Fruit fly (Drosophila melanogaster) whole organism, adult: Measurements from ENCODE around the gene CG17780.

Source experiments
- CG11617 ChIP-seq: fragments of 200-800 bp; sonication (Bioruptor generic); optimal IDR thresholded peaks from 2 replicates; lab custom pipeline; 2017; ENCODE audit warnings: mild to moderate bottlenecking, missing biosample characterization, missing genetic modification reagents, missing genetic modification characterization
- CG12768 ChIP-seq: fragments of 200-800 bp; sonication (Bioruptor generic); optimal IDR thresholded peaks from 2 replicates; lab custom pipeline; 2017; ENCODE audit warnings: missing biosample characterization, missing genetic modification characterization, mild to moderate bottlenecking, moderate library complexity, missing genetic modification reagents
- CG14711 ChIP-seq: fragments of 200-800 bp; sonication (Bioruptor generic); optimal IDR thresholded peaks from 2 replicates; lab custom pipeline; 2018; ENCODE audit warnings: missing biosample characterization, mild to moderate bottlenecking, missing genetic modification characterization, moderate library complexity
- CG1620 ChIP-seq: fragments of 200-800 bp; sonication (Bioruptor generic); optimal IDR thresholded peaks from 2 replicates; lab custom pipeline; 2016; ENCODE audit warnings: missing biosample characterization, missing genetic modification characterization
- CG33017 ChIP-seq: fragments of 200-800 bp; sonication (Bioruptor generic); optimal IDR thresholded peaks from 2 replicates; lab custom pipeline; 2018; ENCODE audit warnings: missing biosample characterization, mild to moderate bottlenecking, missing genetic modification characterization, moderate library complexity
- CG5204 ChIP-seq: fragments of 200-800 bp; sonication (Bioruptor generic); optimal IDR thresholded peaks from 2 replicates; lab custom pipeline; 2016; ENCODE audit warnings: missing biosample characterization, missing genetic modification characterization
- CG7045 ChIP-seq: fragments of 200-800 bp; sonication (Bioruptor generic); optimal IDR thresholded peaks from 2 replicates; lab custom pipeline; 2017; ENCODE audit warnings: missing biosample characterization, mild to moderate bottlenecking, missing genetic modification characterization
- CG7101 ChIP-seq: fragments of 200-800 bp; sonication (Bioruptor generic); optimal IDR thresholded peaks from 2 replicates; lab custom pipeline; 2018; ENCODE audit warnings: missing biosample characterization, mild to moderate bottlenecking, missing genetic modification characterization, moderate library complexity
- Clk ChIP-seq: fragments of 200-800 bp; sonication (Bioruptor generic); optimal IDR thresholded peaks from 2 replicates; lab custom pipeline; 2017; ENCODE audit warnings: missing biosample characterization, missing genetic modification characterization
- Crg-1 ChIP-seq: fragments of 200-800 bp; sonication (Bioruptor generic); optimal IDR thresholded peaks from 2 replicates; lab custom pipeline; 2016; ENCODE audit warnings: missing biosample characterization, missing genetic modification characterization
- Hr96 ChIP-seq: fragments of 200-800 bp; sonication (Bioruptor generic); optimal IDR thresholded peaks from 2 replicates; lab custom pipeline; 2016; ENCODE audit warnings: missing biosample characterization, missing genetic modification characterization
- Mnt ChIP-seq: fragments of 200-800 bp; sonication (Bioruptor generic); optimal IDR thresholded peaks from 2 replicates; lab custom pipeline; 2016; ENCODE audit warnings: missing biosample characterization, mild to moderate bottlenecking, missing genetic modification characterization
- bab1 ChIP-seq: fragments of 200-800 bp; sonication (Bioruptor generic); optimal IDR thresholded peaks from 3 replicates; lab custom pipeline; 2019; ENCODE audit warnings: missing biosample characterization, mild to moderate bottlenecking, missing genetic modification characterization, moderate library complexity
- cic ChIP-seq: fragments of 200-800 bp; sonication (Bioruptor generic); optimal IDR thresholded peaks from 2 replicates; lab custom pipeline; 2017; ENCODE audit warnings: missing biosample characterization, mild to moderate bottlenecking, missing genetic modification characterization, moderate library complexity
- cnc ChIP-seq, 2 experiments: fragments of >200 bp; optimal IDR thresholded peaks; 2 replicates each; lab custom pipeline; 2017
- kay ChIP-seq: fragments of 200-800 bp; sonication (Bioruptor generic); peaks from one replicate; lab custom pipeline; 2016; ENCODE audit warnings: missing biosample characterization, missing genetic modification characterization, borderline replicate concordance
- ovo ChIP-seq: fragments of 200-800 bp; sonication (Bioruptor generic); optimal IDR thresholded peaks from 2 replicates; lab custom pipeline; 2016; ENCODE audit warnings: missing biosample characterization, missing genetic modification characterization
- pad ChIP-seq: fragments of 200-800 bp; sonication (Bioruptor generic); optimal IDR thresholded peaks from 3 replicates; lab custom pipeline; 2017; ENCODE audit warnings: missing biosample characterization, missing genetic modification characterization, mild to moderate bottlenecking, moderate library complexity, missing genetic modification reagents
- tj ChIP-seq: fragments of 200-800 bp; sonication (Bioruptor generic); optimal IDR thresholded peaks from 3 replicates; lab custom pipeline; 2017; ENCODE audit warnings: missing biosample characterization, mild to moderate bottlenecking, missing genetic modification characterization, moderate library complexity
- toe ChIP-seq: fragments of 200-800 bp; sonication (Bioruptor generic); optimal IDR thresholded peaks from 2 replicates; lab custom pipeline; 2016; ENCODE audit warnings: missing biosample characterization, missing genetic modification characterization

CG17780 gene

DNA sequence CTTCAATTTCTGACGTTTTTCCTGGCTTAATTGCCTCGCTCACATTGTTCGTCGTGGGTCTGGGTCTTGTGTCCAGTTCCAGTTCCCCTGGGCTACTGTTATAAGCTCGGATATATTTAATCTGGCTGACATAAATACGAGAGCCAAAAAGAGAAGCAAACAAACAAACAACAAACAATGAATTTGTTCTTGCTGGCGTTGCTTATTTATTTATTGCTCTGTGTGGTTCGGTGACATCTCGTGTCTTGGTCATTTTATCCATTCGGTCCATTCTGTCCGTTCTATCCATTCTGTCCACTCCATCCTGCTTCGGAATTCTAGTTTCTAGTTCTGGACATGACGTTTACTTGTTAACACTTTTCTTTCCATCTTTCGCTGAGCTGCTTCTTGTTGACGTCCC is at the start of gene CG17780:
Gene CG17780, minus strand, starts transcription at position 101 of the 400 bp plus-strand sequence.
- TF ChIP-seq CG33017 (tag; lab: Kevin White, UChicago) (no peak), ovo (GFP tag; lab: Kevin White, UChicago) (no peak), kay (GFP tag; lab: Kevin White, UChicago) (no peak), CG7045 (GFP tag; lab: Kevin White, UChicago) (no peak), Clk (GFP tag; lab: Kevin White, UChicago) (no peak), CG12768 (GFP tag; lab: Kevin White, UChicago) (no peak), CG5204 (GFP tag; lab: Kevin White, UChicago) (no peak), CG7101 (tag; lab: Kevin White, UChicago) (no peak)

DNA sequence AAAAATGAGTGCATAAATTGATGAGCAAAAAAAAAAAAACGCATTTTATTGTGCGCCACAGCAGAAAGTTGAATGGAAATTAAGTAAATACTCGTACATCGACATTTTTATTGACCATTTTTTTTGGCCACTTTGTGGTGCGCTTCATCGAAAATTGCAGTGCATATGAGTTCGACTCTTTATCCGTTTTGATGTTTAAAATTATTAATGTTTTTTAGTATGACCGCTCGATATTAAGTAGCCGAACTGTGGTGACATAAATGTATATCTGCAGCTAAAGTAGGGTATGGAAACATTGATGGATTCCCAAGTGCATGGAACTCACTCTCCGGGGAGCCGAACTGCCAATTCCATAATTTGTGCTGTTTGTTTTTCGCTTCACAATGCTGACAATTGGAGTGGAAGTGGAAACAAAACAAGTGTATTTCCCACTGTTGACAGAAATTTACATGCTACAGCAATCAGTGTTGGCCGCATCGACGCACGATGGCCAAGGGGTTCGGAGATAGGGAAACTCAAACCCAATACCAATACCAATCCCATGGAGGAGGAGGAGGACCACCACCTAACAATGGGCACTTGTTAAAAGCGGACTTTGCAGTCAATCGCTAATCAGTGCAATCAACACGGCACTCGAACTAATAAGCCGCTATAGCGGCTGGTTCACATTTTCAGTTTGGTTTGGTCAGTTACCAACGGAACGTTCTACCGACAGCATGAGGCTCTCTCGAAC is 7.5 kb upstream of the CG17780 start, which contains the start of gene CG13616:
Gene CG13616, plus strand, starts transcription at position 683 of the 733 bp plus-strand sequence.
- TF ChIP-seq CG33017 (tag; lab: Kevin White, UChicago) (no peak), tj (peak; percentile 50)

DNA sequence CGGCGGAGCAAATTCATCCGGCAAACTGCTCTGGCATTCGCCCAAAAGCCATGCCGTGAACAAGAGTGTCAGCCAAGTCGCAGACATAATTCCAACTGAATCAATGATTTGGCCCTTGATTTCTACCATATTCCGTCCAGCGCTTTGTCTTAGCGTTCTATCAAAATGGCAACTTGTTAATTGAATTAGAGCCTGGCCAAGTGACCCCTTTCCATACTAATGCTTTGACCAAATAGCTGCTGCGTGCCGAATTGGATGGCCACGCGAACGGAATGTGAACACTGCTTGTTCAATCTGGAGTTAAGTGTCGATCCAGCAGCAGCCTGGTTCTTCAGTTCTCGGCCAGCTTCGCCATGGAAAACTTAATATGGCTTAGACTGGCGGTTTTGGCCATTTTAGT is 5.4 kb upstream of the CG17780 start, which contains the start of the genes CG5768 and CG13615:
Gene CG5768, minus strand, starts transcription at position 101 of the 400 bp plus-strand sequence.
Gene CG13615, plus strand, starts transcription at position 280 of the 400 bp plus-strand sequence.
- TF ChIP-seq pad (GFP tag; lab: Kevin White, UChicago) (no peak), Clk (GFP tag; lab: Kevin White, UChicago) (no peak), CG7101 (tag; lab: Kevin White, UChicago) (no peak), CG33017 (tag; lab: Kevin White, UChicago) (no peak), bab1 (no peak), CG12768 (GFP tag; lab: Kevin White, UChicago) (no peak), ovo (GFP tag; lab: Kevin White, UChicago) (no peak), CG5204 (GFP tag; lab: Kevin White, UChicago) (no peak), tj (no peak), cic (no peak), cnc (optimal IDR thresholded peaks at IDR 0.05; lab: Kevin White, UChicago) (no peak), Mnt (GFP tag; lab: Kevin White, UChicago) (no peak), CG11617 (no peak), CG1620 (GFP tag; lab: Kevin White, UChicago) (no peak), Hr96 (GFP tag; lab: Kevin White, UChicago) (no peak), Crg-1 (GFP tag; lab: Kevin White, UChicago) (no peak), toe (GFP tag; lab: Kevin White, UChicago) (no peak), kay (GFP tag; lab: Kevin White, UChicago) (no peak), CG7045 (GFP tag; lab: Kevin White, UChicago) (no peak), CG14711 (no peak)

DNA sequence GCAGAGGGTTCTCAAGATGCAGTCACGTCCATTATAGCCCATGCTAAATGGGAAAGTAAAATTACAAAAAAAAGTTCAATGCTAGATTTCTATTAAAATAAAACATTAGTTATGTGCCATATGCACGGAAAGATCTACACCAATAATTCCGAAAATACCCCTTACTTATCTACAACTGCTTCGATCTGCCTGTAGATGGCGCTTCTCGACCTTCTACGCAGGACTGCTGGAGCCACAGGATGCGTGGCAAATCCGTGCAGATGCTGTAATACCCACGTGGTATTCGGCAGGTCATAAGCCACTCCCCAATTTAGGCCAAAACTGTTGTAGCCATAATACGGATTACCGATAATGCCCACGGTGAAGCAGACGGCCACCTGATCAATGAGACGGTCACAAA is 1.6 kb upstream of the CG17780 start:
- TF ChIP-seq cnc (optimal IDR thresholded peaks at IDR 0.05; lab: Kevin White, UChicago) (no peak), CG12768 (GFP tag; lab: Kevin White, UChicago) (no peak), tj (no peak), cic (no peak), CG1620 (GFP tag; lab: Kevin White, UChicago) (no peak), CG14711 (no peak), bab1 (no peak), CG7101 (tag; lab: Kevin White, UChicago) (no peak), kay (GFP tag; lab: Kevin White, UChicago) (no peak), Clk (GFP tag; lab: Kevin White, UChicago) (no peak), pad (GFP tag; lab: Kevin White, UChicago) (no peak), ovo (GFP tag; lab: Kevin White, UChicago) (no peak), CG5204 (GFP tag; lab: Kevin White, UChicago) (no peak), Hr96 (GFP tag; lab: Kevin White, UChicago) (no peak), CG33017 (tag; lab: Kevin White, UChicago) (no peak), Crg-1 (GFP tag; lab: Kevin White, UChicago) (no peak), CG7045 (GFP tag; lab: Kevin White, UChicago) (no peak), Mnt (GFP tag; lab: Kevin White, UChicago) (no peak), CG11617 (no peak), toe (GFP tag; lab: Kevin White, UChicago) (no peak)

DNA sequence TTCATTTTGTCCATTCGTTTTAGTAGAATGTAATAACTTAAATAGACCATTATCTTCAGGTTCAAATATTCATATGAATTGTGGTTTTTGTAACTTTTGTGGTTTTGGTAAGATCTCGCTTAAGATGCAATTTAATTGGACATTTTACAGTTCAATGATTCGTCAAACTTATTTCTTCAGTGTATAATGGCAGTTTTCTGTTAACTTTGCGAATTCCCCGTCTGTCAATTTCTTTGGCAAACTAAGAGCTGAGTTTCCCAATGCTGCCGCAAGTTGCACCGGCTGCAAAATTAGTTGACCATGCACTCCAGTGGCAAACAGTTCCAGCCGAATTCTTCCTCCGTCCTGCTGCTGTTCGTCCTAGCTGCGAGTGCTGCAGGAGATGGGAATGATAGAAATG is 8.3 kb downstream of the CG17780 start, which contains the start of gene CG33342:
Gene CG33342, plus strand, starts transcription at position 301 of the 400 bp plus-strand sequence.
- TF ChIP-seq Mnt (GFP tag; lab: Kevin White, UChicago) (no peak), pad (GFP tag; lab: Kevin White, UChicago) (no peak), tj (no peak), ovo (GFP tag; lab: Kevin White, UChicago) (no peak), CG33017 (tag; lab: Kevin White, UChicago) (no peak), CG1620 (GFP tag; lab: Kevin White, UChicago) (no peak), CG7045 (GFP tag; lab: Kevin White, UChicago) (no peak), CG12768 (GFP tag; lab: Kevin White, UChicago) (no peak)

DNA sequence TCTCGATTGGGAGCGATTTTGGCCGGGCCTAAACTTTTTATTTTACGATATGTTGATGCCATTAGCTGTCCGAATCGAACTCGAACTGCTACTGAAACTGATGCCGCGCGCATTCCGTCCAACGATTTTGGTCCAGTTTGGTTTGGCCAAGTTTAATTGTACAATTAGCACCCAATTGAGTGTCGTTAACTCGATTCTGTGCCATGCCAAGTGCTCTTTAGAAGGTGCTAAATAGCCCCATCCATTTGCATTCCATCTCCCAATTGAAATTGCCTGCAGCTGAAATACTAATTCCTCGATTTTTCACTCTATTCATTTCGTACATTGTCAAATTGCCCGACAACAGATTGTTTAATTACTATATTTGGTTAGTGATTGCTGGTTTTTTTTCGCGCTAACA is 9.3 kb downstream of the CG17780 start, which contains the start of gene CG17781:
Gene CG17781, minus strand, starts transcription at position 101 of the 400 bp plus-strand sequence.
- no peak for TF ChIP-seq CG33017 (tag; lab: Kevin White, UChicago)
- no peak for TF ChIP-seq pad (GFP tag; lab: Kevin White, UChicago)
- TF ChIP-seq bab1, result no peak
- TF ChIP-seq CG1620 (GFP tag; lab: Kevin White, UChicago), result no peak
- no peak for TF ChIP-seq CG7101 (tag; lab: Kevin White, UChicago)
- TF ChIP-seq cnc (optimal IDR thresholded peaks at IDR 0.05; lab: Kevin White, UChicago), result no peak
- TF ChIP-seq CG14711, result no peak
- TF ChIP-seq toe (GFP tag; lab: Kevin White, UChicago), result no peak
- no peak for TF ChIP-seq CG11617
- no peak for TF ChIP-seq cic
- TF ChIP-seq Mnt (GFP tag; lab: Kevin White, UChicago), result no peak
- no peak for TF ChIP-seq CG7045 (GFP tag; lab: Kevin White, UChicago)
- TF ChIP-seq Clk (GFP tag; lab: Kevin White, UChicago), result no peak
- no peak for TF ChIP-seq kay (GFP tag; lab: Kevin White, UChicago)
- no peak for TF ChIP-seq ovo (GFP tag; lab: Kevin White, UChicago)
- no peak for TF ChIP-seq Crg-1 (GFP tag; lab: Kevin White, UChicago)
- TF ChIP-seq CG12768 (GFP tag; lab: Kevin White, UChicago), result no peak
